Fruit fly (Drosophila melanogaster): ENCODE data around the gene CG1105.

The CG1105 gene

dm6 chr3R:7107713-7108588, 41.0 kb upstream of the CG1105 start:
- TF ChIP-seq rgr (GFP tag; optimal IDR thresholded peaks at IDR 0.05) (no peak), foxo (GFP tag; optimal IDR thresholded peaks at IDR 0.05) (peak in 1 of 2 experiments; percentile 25), sv (GFP tag; optimal IDR thresholded peaks at IDR 0.05) (no peak), h (GFP tag; optimal IDR thresholded peaks at IDR 0.05) (peak; percentile 25), Hr83 (GFP tag; optimal IDR thresholded peaks at IDR 0.05; ENCODE audit: poor library complexity, severe bottlenecking) (no peak), HLH106 (tag; optimal IDR thresholded peaks at IDR 0.05) (no peak), woc (GFP tag; optimal IDR thresholded peaks at IDR 0.05) (no peak), brk (GFP tag; optimal IDR thresholded peaks at IDR 0.05) (no peak), usp (GFP tag; optimal IDR thresholded peaks at IDR 0.05) (no peak), tai (GFP tag; optimal IDR thresholded peaks at IDR 0.05) (no peak), Dif (GFP tag; optimal IDR thresholded peaks at IDR 0.05; ENCODE audit: partially characterized antibody) (peak; percentile 98), sage (GFP tag; optimal IDR thresholded peaks at IDR 0.05) (peak; percentile 63), OdsH (GFP tag; optimal IDR thresholded peaks at IDR 0.05) (peak; percentile 8), dsf (GFP tag; optimal IDR thresholded peaks at IDR 0.05; ENCODE audit: borderline replicate concordance) (no peak), Sp1 (GFP tag; optimal IDR thresholded peaks at IDR 0.05) (no peak), psq (GFP tag; optimal IDR thresholded peaks at IDR 0.05) (peak; percentile 83), dmrt93B (GFP tag; optimal IDR thresholded peaks at IDR 0.05) (no peak), N (GFP tag; optimal IDR thresholded peaks at IDR 0.05) (peak; percentile 2), jim (GFP tag; optimal IDR thresholded peaks at IDR 0.05) (no peak), Hr78 (GFP tag; optimal IDR thresholded peaks at IDR 0.05) (no peak), dl (GFP tag; optimal IDR thresholded peaks at IDR 0.05; ENCODE audit: insufficient read depth in 1 of 2, partially characterized antibody in 2 of 2) (peak; percentile 95 to 96), Dfd (GFP tag; optimal IDR thresholded peaks at IDR 0.05) (no peak), Jra (GFP tag; optimal IDR thresholded peaks at IDR 0.05) (no peak), CrebA (GFP tag; optimal IDR thresholded peaks at IDR 0.05; ENCODE audit: borderline replicate concordance) (no peak), ey (GFP tag; optimal IDR thresholded peaks at IDR 0.05) (peak; percentile 31), Mio (GFP tag; optimal IDR thresholded peaks at IDR 0.05) (no peak), CG9705 (GFP tag; optimal IDR thresholded peaks at IDR 0.05) (peak; percentile 0), pan (optimal IDR thresholded peaks at IDR 0.05) (no peak), br (GFP tag; optimal IDR thresholded peaks at IDR 0.05) (peak; percentile 20), Myc (optimal IDR thresholded peaks at IDR 0.05) (no peak), GATAd (GFP tag; optimal IDR thresholded peaks at IDR 0.05) (no peak), fru (GFP tag; optimal IDR thresholded peaks at IDR 0.05) (peak; percentile 35), Hnf4 (GFP tag; optimal IDR thresholded peaks at IDR 0.05) (peak; percentile 42), Abd-B (GFP tag; optimal IDR thresholded peaks at IDR 0.05) (no peak), Rel (GFP tag; optimal IDR thresholded peaks at IDR 0.05) (no peak), Rel (tag; optimal IDR thresholded peaks at IDR 0.05) (peak; percentile 81), CG32264 (GFP tag; optimal IDR thresholded peaks at IDR 0.05) (no peak), lola (GFP tag; optimal IDR thresholded peaks at IDR 0.05) (no peak), Vsx2 (GFP tag; optimal IDR thresholded peaks at IDR 0.05; ENCODE audit: partially characterized antibody) (peak; percentile 93)

dm6 chr3R:7105503-7106164, 38.7 kb upstream of the CG1105 start:
- TF ChIP-seq Hnf4 (GFP tag; optimal IDR thresholded peaks at IDR 0.05) (no peak), N (GFP tag; optimal IDR thresholded peaks at IDR 0.05) (no peak), sv (GFP tag; optimal IDR thresholded peaks at IDR 0.05) (no peak), usp (GFP tag; optimal IDR thresholded peaks at IDR 0.05) (no peak), jim (GFP tag; optimal IDR thresholded peaks at IDR 0.05) (no peak), pan (optimal IDR thresholded peaks at IDR 0.05) (no peak), lola (GFP tag; optimal IDR thresholded peaks at IDR 0.05) (no peak), br (GFP tag; optimal IDR thresholded peaks at IDR 0.05) (no peak), CrebA (GFP tag; optimal IDR thresholded peaks at IDR 0.05; ENCODE audit: borderline replicate concordance) (no peak), Hr83 (GFP tag; optimal IDR thresholded peaks at IDR 0.05; ENCODE audit: poor library complexity, severe bottlenecking) (no peak), dl (GFP tag; optimal IDR thresholded peaks at IDR 0.05; ENCODE audit: insufficient read depth in 1 of 2, partially characterized antibody in 2 of 2) (no peak), Abd-B (GFP tag; optimal IDR thresholded peaks at IDR 0.05) (no peak), sage (GFP tag; optimal IDR thresholded peaks at IDR 0.05) (no peak), Dif (GFP tag; optimal IDR thresholded peaks at IDR 0.05; ENCODE audit: partially characterized antibody) (no peak), CG32264 (GFP tag; optimal IDR thresholded peaks at IDR 0.05) (no peak)

Data from whole organism, wandering third instar larva.